Comparison of ENCODE assay signal across 4 worm cellular contexts in genomic region chrIV:14356120-14356519, ce11.
A peak's percentile ranks its signal among the peaks of the same experiment; 100 is the strongest.
TF ChIP-seq lines count a peak whose summit lies in the region.

No protein-coding gene starts in this region.

TF ChIP-seq in whole organism, L1 larva, 84 proteins besides CTCF, POLR2A, EP300 and RAD21 (continued from another document and continues in another):
- peak; percentile 57 to 74 for TF ChIP-seq efl-1 (optimal IDR thresholded peaks at IDR 0.05; lab: Kevin White, UChicago)
- TF ChIP-seq efl-1 (GFP tag; optimal IDR thresholded peaks at IDR 0.05 in 1 of 2; lab: Kevin White, UChicago) = peak; percentile 17 to 80
- TF ChIP-seq dsc-1 (tag; optimal IDR thresholded peaks at IDR 0.05; lab: Kevin White, UChicago) = peak; percentile 88
- no peak for TF ChIP-seq nhr-237 (tag; optimal IDR thresholded peaks at IDR 0.05; lab: Kevin White, UChicago)
- no peak for TF ChIP-seq aly-2 (tag; optimal IDR thresholded peaks at IDR 0.05; lab: Kevin White, UChicago)
- no peak for TF ChIP-seq lin-14 (GFP tag; optimal IDR thresholded peaks at IDR 0.05; lab: Kevin White, UChicago)
- TF ChIP-seq C04F5.9 (tag; optimal IDR thresholded peaks at IDR 0.05; lab: Kevin White, UChicago) = no peak
- no peak for TF ChIP-seq ceh-90 (tag; optimal IDR thresholded peaks at IDR 0.05; lab: Kevin White, UChicago)
- no peak for TF ChIP-seq hlh-4 (tag; optimal IDR thresholded peaks at IDR 0.05; lab: Kevin White, UChicago)
- TF ChIP-seq nhr-12 (tag; optimal IDR thresholded peaks at IDR 0.05; lab: Kevin White, UChicago) = no peak
- no peak for TF ChIP-seq lin-35 (GFP tag; optimal IDR thresholded peaks at IDR 0.05; lab: Kevin White, UChicago)
- TF ChIP-seq hpl-2 (GFP tag; optimal IDR thresholded peaks at IDR 0.05; lab: Kevin White, UChicago) = no peak
- TF ChIP-seq unc-130 (tag; optimal IDR thresholded peaks at IDR 0.05; lab: Kevin White, UChicago) = no peak
- peak; percentile 18 for TF ChIP-seq fos-1 (tag; optimal IDR thresholded peaks at IDR 0.05; lab: Kevin White, UChicago)
- TF ChIP-seq sup-37 (GFP tag; optimal IDR thresholded peaks at IDR 0.05; lab: Kevin White, UChicago) = no peak
- TF ChIP-seq ceh-88 (GFP tag; IDR thresholded peaks at IDR 0.05; lab: Robert Waterston, UW) = no peak
- no peak for TF ChIP-seq grh-1 (GFP tag; IDR thresholded peaks at IDR 0.05; lab: Robert Waterston, UW)
- TF ChIP-seq nhr-19 (GFP tag; conservative IDR thresholded peaks at IDR 0.05; lab: Robert Waterston, UW) = no peak
- TF ChIP-seq C34B4.2 (tag; optimal IDR thresholded peaks at IDR 0.05; lab: Kevin White, UChicago) = no peak
- TF ChIP-seq nhr-90 (tag; optimal IDR thresholded peaks at IDR 0.05; lab: Kevin White, UChicago; ENCODE audit: poor library complexity) = no peak
- TF ChIP-seq fkh-10 (GFP tag; optimal IDR thresholded peaks at IDR 0.05; lab: Kevin White, UChicago) = peak; percentile 34
- TF ChIP-seq nhr-47 (tag; optimal IDR thresholded peaks at IDR 0.05; lab: Kevin White, UChicago) = peak; percentile 51
- TF ChIP-seq skn-1 (tag; optimal IDR thresholded peaks at IDR 0.05; lab: Kevin White, UChicago) = peak; percentile 7
- no peak for TF ChIP-seq hlh-17 (GFP tag; optimal IDR thresholded peaks at IDR 0.05; lab: Kevin White, UChicago; ENCODE audit: borderline replicate concordance)
- no peak for TF ChIP-seq ets-5 (GFP tag; IDR thresholded peaks at IDR 0.05; lab: Robert Waterston, UW)
- TF ChIP-seq mef-2 (tag; optimal IDR thresholded peaks at IDR 0.05; lab: Kevin White, UChicago) = no peak
- peak; percentile 72 for TF ChIP-seq nhr-71 (tag; optimal IDR thresholded peaks at IDR 0.05; lab: Kevin White, UChicago)
- peak; percentile 62 for TF ChIP-seq fkh-4 (tag; optimal IDR thresholded peaks at IDR 0.05; lab: Kevin White, UChicago; ENCODE audit: borderline replicate concordance)
- TF ChIP-seq nhr-77 (tag; optimal IDR thresholded peaks at IDR 0.05; lab: Kevin White, UChicago) = no peak
- peak; percentile 47 for TF ChIP-seq swsn-7 (tag; optimal IDR thresholded peaks at IDR 0.05; lab: Kevin White, UChicago)
- peak in 2 of 3 experiments; percentile 24 to 66 for TF ChIP-seq ceh-82 (tag; optimal IDR thresholded peaks at IDR 0.05; lab: Kevin White, UChicago)
- peak in 1 of 2 experiments; percentile 3 for TF ChIP-seq mdl-1 (tag; optimal IDR thresholded peaks at IDR 0.05; lab: Kevin White, UChicago)
- TF ChIP-seq F16B12.6 (tag; optimal IDR thresholded peaks at IDR 0.05; lab: Kevin White, UChicago) = no peak

TF ChIP-seq in whole organism, L2 larva, 48 proteins besides CTCF, POLR2A, EP300 and RAD21 (continued from another document):
- TF ChIP-seq zag-1 (tag; optimal IDR thresholded peaks at IDR 0.05; lab: Kevin White, UChicago) (peak; percentile 37), nhr-6 (tag; optimal IDR thresholded peaks at IDR 0.05; lab: Kevin White, UChicago) (peak; percentile 8), ceh-16 (tag; optimal IDR thresholded peaks at IDR 0.05; lab: Kevin White, UChicago) (no peak), nhr-21 (tag; optimal IDR thresholded peaks at IDR 0.05; lab: Kevin White, UChicago) (no peak), egl-27 (tag; optimal IDR thresholded peaks at IDR 0.05; lab: Kevin White, UChicago) (no peak), crh-2 (tag; optimal IDR thresholded peaks at IDR 0.05; lab: Kevin White, UChicago) (peak; percentile 9), gmeb-1 (tag; optimal IDR thresholded peaks at IDR 0.05; lab: Kevin White, UChicago) (no peak), F13H6.1 (tag; optimal IDR thresholded peaks at IDR 0.05; lab: Kevin White, UChicago) (peak; percentile 62), nhr-129 (tag; optimal IDR thresholded peaks at IDR 0.05; lab: Kevin White, UChicago) (peak; percentile 96), unc-62 (GFP tag; optimal IDR thresholded peaks at IDR 0.05; lab: Kevin White, UChicago) (no peak), C34F6.9 (tag; optimal IDR thresholded peaks at IDR 0.05; lab: Kevin White, UChicago) (peak; percentile 77)

TF ChIP-seq in whole organism, L3 larva, 47 proteins besides CTCF, POLR2A, EP300 and RAD21 (continued from another document):
- TF ChIP-seq egl-27 (tag; optimal IDR thresholded peaks at IDR 0.05; lab: Kevin White, UChicago) = no peak
- peak; percentile 83 for TF ChIP-seq lin-39 (tag; optimal IDR thresholded peaks at IDR 0.05; lab: Kevin White, UChicago)
- TF ChIP-seq ceh-16 (tag; optimal IDR thresholded peaks at IDR 0.05; lab: Kevin White, UChicago) = no peak
- TF ChIP-seq nhr-237 (tag; optimal IDR thresholded peaks at IDR 0.05; lab: Kevin White, UChicago) = no peak
- no peak for TF ChIP-seq nhr-67 (tag; optimal IDR thresholded peaks at IDR 0.05; lab: Kevin White, UChicago)
- no peak for TF ChIP-seq ztf-11 (tag; optimal IDR thresholded peaks at IDR 0.05; lab: Kevin White, UChicago)
- no peak for TF ChIP-seq zag-1 (tag; optimal IDR thresholded peaks at IDR 0.05; lab: Kevin White, UChicago)
- no peak for TF ChIP-seq nhr-76 (tag; optimal IDR thresholded peaks at IDR 0.05; lab: Kevin White, UChicago)
- TF ChIP-seq pha-4 (tag; optimal IDR thresholded peaks at IDR 0.05; lab: Kevin White, UChicago) = no peak
- TF ChIP-seq eor-1 (tag; optimal IDR thresholded peaks at IDR 0.05; lab: Kevin White, UChicago) = no peak
- no peak for TF ChIP-seq fos-1 (tag; optimal IDR thresholded peaks at IDR 0.05; lab: Kevin White, UChicago)
- no peak for TF ChIP-seq unc-62 (GFP tag; optimal IDR thresholded peaks at IDR 0.05; lab: Kevin White, UChicago)
- no peak for TF ChIP-seq ZK546.5 (tag; optimal IDR thresholded peaks at IDR 0.05; lab: Kevin White, UChicago)
- no peak for TF ChIP-seq ama-1 (optimal IDR thresholded peaks at IDR 0.05; lab: Kevin White, UChicago)
- no peak for TF ChIP-seq ceh-82 (tag; optimal IDR thresholded peaks at IDR 0.05; lab: Kevin White, UChicago)
- TF ChIP-seq nhr-43 (tag; optimal IDR thresholded peaks at IDR 0.05; lab: Kevin White, UChicago; ENCODE audit: poor library complexity, severe bottlenecking) = no peak
- peak; percentile 34 for TF ChIP-seq snpc-4 (tag; optimal IDR thresholded peaks at IDR 0.05; lab: Kevin White, UChicago)
- TF ChIP-seq daf-12 (tag; optimal IDR thresholded peaks at IDR 0.05; lab: Kevin White, UChicago) = no peak
- TF ChIP-seq jun-1 (tag; optimal IDR thresholded peaks at IDR 0.05; lab: Kevin White, UChicago) = no peak
- no peak for TF ChIP-seq elt-3 (tag; optimal IDR thresholded peaks at IDR 0.05; lab: Kevin White, UChicago)
- no peak for TF ChIP-seq mdl-1 (tag; optimal IDR thresholded peaks at IDR 0.05; lab: Kevin White, UChicago)
- peak; percentile 86 for TF ChIP-seq fkh-10 (GFP tag; optimal IDR thresholded peaks at IDR 0.05; lab: Kevin White, UChicago)
- no peak for TF ChIP-seq ztf-4 (tag; optimal IDR thresholded peaks at IDR 0.05; lab: Kevin White, UChicago)
- no peak for TF ChIP-seq sea-2 (GFP tag; optimal IDR thresholded peaks at IDR 0.05; lab: Kevin White, UChicago)
- no peak for TF ChIP-seq skn-1 (tag; optimal IDR thresholded peaks at IDR 0.05; lab: Kevin White, UChicago)
- no peak for TF ChIP-seq nhr-11 (tag; optimal IDR thresholded peaks at IDR 0.05; lab: Kevin White, UChicago)
- no peak for TF ChIP-seq fkh-2 (tag; optimal IDR thresholded peaks at IDR 0.05; lab: Kevin White, UChicago)
- no peak for TF ChIP-seq elt-1 (tag; optimal IDR thresholded peaks at IDR 0.05; lab: Kevin White, UChicago)
- peak; percentile 14 for TF ChIP-seq lin-15B (tag; optimal IDR thresholded peaks at IDR 0.05; lab: Kevin White, UChicago)

TF ChIP-seq in whole organism, late embryonic, 69 proteins besides CTCF, POLR2A, EP300 and RAD21 (continued from another document):
- TF ChIP-seq che-1 (tag; optimal IDR thresholded peaks at IDR 0.05; lab: Kevin White, UChicago) = no peak
- peak; percentile 60 for TF ChIP-seq ceh-18 (tag; optimal IDR thresholded peaks at IDR 0.05; lab: Kevin White, UChicago)
- TF ChIP-seq K02D7.2 (tag; optimal IDR thresholded peaks at IDR 0.05; lab: Kevin White, UChicago) = no peak
- TF ChIP-seq fax-1 (tag; optimal IDR thresholded peaks at IDR 0.05; lab: Kevin White, UChicago) = no peak
- peak; percentile 79 for TF ChIP-seq ceh-31 (tag; optimal IDR thresholded peaks at IDR 0.05; lab: Kevin White, UChicago)
- TF ChIP-seq ceh-19 (GFP tag; optimal IDR thresholded peaks at IDR 0.05; lab: Kevin White, UChicago) = peak; percentile 2
